Fruit fly (Drosophila melanogaster) whole organism, embryonic: ENCODE results near the gene CG4115.

Source experiments
- Atf-2 ChIP-seq: fragments of 200-800 bp; sonication (Bioruptor generic); optimal IDR thresholded peaks from 2 replicates; lab custom pipeline; 2016; ENCODE audit warnings: missing biosample characterization, missing genetic modification characterization
- Bteb2 ChIP-seq: fragments of 200-800 bp; sonication (Bioruptor generic); optimal IDR thresholded peaks from 2 replicates; lab custom pipeline; 2016; ENCODE audit warnings: missing biosample characterization, missing genetic modification characterization
- CG10267 ChIP-seq: fragments of 200-800 bp; sonication (Bioruptor generic); optimal IDR thresholded peaks from 2 replicates; lab custom pipeline; 2018; ENCODE audit warnings: missing biosample characterization, mild to moderate bottlenecking, missing genetic modification characterization, moderate library complexity
- CG10462 ChIP-seq: fragments of 200-800 bp; sonication (Bioruptor generic); optimal IDR thresholded peaks from 2 replicates; lab custom pipeline; 2016; ENCODE audit warnings: missing biosample characterization, missing genetic modification characterization
- CG12219 ChIP-seq: fragments of 200-800 bp; sonication (Bioruptor generic); optimal IDR thresholded peaks from 3 replicates; lab custom pipeline; 2018; ENCODE audit warnings: missing biosample characterization, mild to moderate bottlenecking, missing genetic modification characterization
- CG13424 ChIP-seq: fragments of 200-800 bp; sonication (Bioruptor generic); optimal IDR thresholded peaks from 2 replicates; lab custom pipeline; 2019; ENCODE audit warnings: missing biosample characterization, mild to moderate bottlenecking, missing genetic modification characterization, moderate library complexity
- CG13624 ChIP-seq: fragments of 200-800 bp; sonication (Bioruptor generic); optimal IDR thresholded peaks from 2 replicates; lab custom pipeline; 2016; ENCODE audit warnings: missing biosample characterization, missing genetic modification characterization
- CG16813 ChIP-seq: fragments of 200-800 bp; sonication (Bioruptor generic); IDR thresholded peaks from 3 replicates; pipeline ENCODE4 v1.3.6; 2022; ENCODE audit warnings: missing biosample characterization, missing genetic modification characterization; ENCODE audit not compliant: partially characterized antibody
- CG16815 ChIP-seq: fragments of 200-800 bp; sonication (Bioruptor generic); optimal IDR thresholded peaks from 3 replicates; lab custom pipeline; 2017; ENCODE audit warnings: missing biosample characterization, mild to moderate bottlenecking, missing genetic modification characterization
- CG17186 ChIP-seq: fragments of 200-800 bp; sonication (Bioruptor generic); optimal IDR thresholded peaks from 3 replicates; lab custom pipeline; 2017; ENCODE audit warnings: missing biosample characterization, missing genetic modification reagents, missing genetic modification characterization
- CG17385 ChIP-seq: fragments of 200-800 bp; sonication (Bioruptor generic); optimal IDR thresholded peaks from 3 replicates; lab custom pipeline; 2018; ENCODE audit warnings: missing biosample characterization, mild to moderate bottlenecking, missing genetic modification characterization
- CG1792 ChIP-seq: fragments of 200-800 bp; sonication (Bioruptor generic); optimal IDR thresholded peaks from 2 replicates; lab custom pipeline; 2016; ENCODE audit warnings: missing biosample characterization, missing genetic modification characterization
- CG2199 ChIP-seq: fragments of 200-800 bp; sonication (Bioruptor generic); IDR thresholded peaks from 3 replicates; pipeline ENCODE4 v1.3.6; 2022; ENCODE audit warnings: missing biosample characterization, missing genetic modification characterization
- CG2875 ChIP-seq: fragments of 200-800 bp; sonication (Bioruptor generic); optimal IDR thresholded peaks from 2 replicates; lab custom pipeline; 2017; ENCODE audit warnings: missing biosample characterization, mild to moderate bottlenecking, missing genetic modification characterization, missing genetic modification reagents
- CG34224 ChIP-seq: fragments of 200-800 bp; sonication (Bioruptor generic); IDR thresholded peaks from 3 replicates; pipeline ENCODE4 v1.3.6; 2022; ENCODE audit warnings: missing biosample characterization, missing genetic modification characterization; ENCODE audit not compliant: partially characterized antibody
- CG43689 ChIP-seq: fragments of 200-800 bp; sonication (Bioruptor generic); IDR thresholded peaks from 2 replicates; pipeline ENCODE4 v1.3.6; 2022; ENCODE audit warnings: missing biosample characterization, missing genetic modification characterization
- CG6272 ChIP-seq: fragments of 200-800 bp; sonication (Bioruptor generic); IDR thresholded peaks from 2 replicates; pipeline ENCODE4 v1.3.6; 2022; ENCODE audit warnings: missing biosample characterization, missing genetic modification characterization
- CG6654 ChIP-seq: fragments of 200-800 bp; sonication (Bioruptor generic); optimal IDR thresholded peaks from 2 replicates; lab custom pipeline; 2017; ENCODE audit warnings: missing biosample characterization, mild to moderate bottlenecking, missing genetic modification characterization
- CG7928 ChIP-seq: fragments of 200-800 bp; sonication (Bioruptor generic); optimal IDR thresholded peaks from 2 replicates; lab custom pipeline; 2017; ENCODE audit warnings: missing biosample characterization, mild to moderate bottlenecking, missing genetic modification characterization
- CG8089 ChIP-seq: fragments of 200-800 bp; sonication (Bioruptor generic); optimal IDR thresholded peaks from 3 replicates; lab custom pipeline; 2016; ENCODE audit warnings: missing biosample characterization, missing genetic modification characterization
- CG8924 ChIP-seq: fragments of 200-800 bp; optimal IDR thresholded peaks from 3 replicates; lab custom pipeline; 2019; ENCODE audit warnings: missing biosample characterization, mild to moderate bottlenecking, missing genetic modification characterization, moderate library complexity
- CG9437 ChIP-seq: fragments of 200-800 bp; sonication (Bioruptor generic); optimal IDR thresholded peaks from 2 replicates; lab custom pipeline; 2018; ENCODE audit warnings: missing biosample characterization, mild to moderate bottlenecking, missing genetic modification characterization
- Dek ChIP-seq: fragments of 200-800 bp; sonication (Bioruptor generic); optimal IDR thresholded peaks from 3 replicates; lab custom pipeline; 2019; ENCODE audit warnings: missing biosample characterization, mild to moderate bottlenecking, missing genetic modification characterization, moderate library complexity
- Gug ChIP-seq: fragments of 200-800 bp; sonication (Bioruptor generic); IDR thresholded peaks from 4 replicates; pipeline ENCODE4 v1.3.6; 2022; ENCODE audit warnings: missing biosample characterization, missing genetic modification characterization
- Hand ChIP-seq: fragments of 200-800 bp; sonication (Bioruptor generic); optimal IDR thresholded peaks from 2 replicates; lab custom pipeline; 2017; ENCODE audit warnings: mild to moderate bottlenecking, missing biosample characterization, missing genetic modification reagents, missing genetic modification characterization
- MBD-R2 ChIP-seq: fragments of 200-800 bp; sonication (Bioruptor generic); IDR thresholded peaks from 2 replicates; pipeline ENCODE4 v1.3.6; 2022; ENCODE audit warnings: missing biosample characterization, missing genetic modification characterization
- MTF-1 ChIP-seq: fragments of 200-800 bp; sonication (Bioruptor generic); optimal IDR thresholded peaks from 2 replicates; lab custom pipeline; 2018; ENCODE audit warnings: missing biosample characterization, mild to moderate bottlenecking, missing genetic modification characterization, borderline replicate concordance
- NfI ChIP-seq: fragments of 200-800 bp; sonication (Bioruptor generic); optimal IDR thresholded peaks from 3 replicates; lab custom pipeline; 2018; ENCODE audit warnings: missing biosample characterization, mild to moderate bottlenecking, missing genetic modification characterization, moderate library complexity
- Optix ChIP-seq: fragments of 200-800 bp; sonication (Bioruptor generic); IDR thresholded peaks from 3 replicates; pipeline ENCODE4 v1.3.6; 2022; ENCODE audit warnings: missing biosample characterization, missing genetic modification characterization
- ap ChIP-seq: fragments of 200-800 bp; sonication (Bioruptor generic); IDR thresholded peaks from 2 replicates; pipeline ENCODE4 v1.3.6; 2022; ENCODE audit warnings: missing biosample characterization, missing genetic modification characterization
- br ChIP-seq: fragments of >200 bp; optimal IDR thresholded peaks from 2 replicates; lab custom pipeline; 2017
- cg ChIP-seq: fragments of 200-800 bp; sonication (Bioruptor generic); optimal IDR thresholded peaks from 3 replicates; lab custom pipeline; 2019; ENCODE audit warnings: missing biosample characterization, mild to moderate bottlenecking, missing genetic modification characterization, moderate library complexity
- dmrt11E ChIP-seq: fragments of 200-800 bp; sonication (Bioruptor generic); optimal IDR thresholded peaks from 3 replicates; lab custom pipeline; 2018; ENCODE audit warnings: missing biosample characterization, mild to moderate bottlenecking, missing genetic modification characterization, moderate library complexity
- gce ChIP-seq: fragments of 200-800 bp; sonication (Bioruptor generic); IDR thresholded peaks from 3 replicates; pipeline ENCODE4 v1.3.6; 2022; ENCODE audit warnings: missing biosample characterization, missing genetic modification characterization
- gem ChIP-seq: fragments of 200-800 bp; sonication (Bioruptor generic); optimal IDR thresholded peaks from 2 replicates; lab custom pipeline; 2019; ENCODE audit warnings: missing biosample characterization, mild to moderate bottlenecking, missing genetic modification characterization, moderate library complexity
- ken ChIP-seq: fragments of 200-800 bp; sonication (Bioruptor generic); IDR thresholded peaks from 3 replicates; pipeline ENCODE4 v1.3.6; 2022; ENCODE audit warnings: missing biosample characterization, missing genetic modification characterization
- lab ChIP-seq: fragments of 200-800 bp; sonication (Bioruptor generic); optimal IDR thresholded peaks from 3 replicates; lab custom pipeline; 2017; ENCODE audit warnings: missing biosample characterization, missing genetic modification characterization, mild to moderate bottlenecking, moderate library complexity, missing genetic modification reagents
- p53 ChIP-seq: fragments of 200-800 bp; sonication (Bioruptor generic); optimal IDR thresholded peaks from 2 replicates; lab custom pipeline; 2016; ENCODE audit warnings: missing biosample characterization, missing genetic modification characterization
- pfk ChIP-seq: fragments of 200-800 bp; sonication (Bioruptor generic); optimal IDR thresholded peaks from 2 replicates; lab custom pipeline; 2018; ENCODE audit warnings: missing biosample characterization, mild to moderate bottlenecking, missing genetic modification characterization, moderate library complexity
- pho ChIP-seq: fragments of 200-800 bp; sonication (Bioruptor generic); optimal IDR thresholded peaks from 2 replicates; lab custom pipeline; 2016; ENCODE audit warnings: missing biosample characterization, missing genetic modification characterization
- pzg ChIP-seq: fragments of 200-800 bp; sonication (Bioruptor generic); optimal IDR thresholded peaks from 3 replicates; lab custom pipeline; 2018; ENCODE audit warnings: missing biosample characterization, mild to moderate bottlenecking, missing genetic modification characterization, moderate library complexity
- scrt ChIP-seq: fragments of 200-800 bp; sonication (Bioruptor generic); optimal IDR thresholded peaks from 2 replicates; lab custom pipeline; 2018; ENCODE audit warnings: missing biosample characterization, mild to moderate bottlenecking, missing genetic modification characterization, moderate library complexity
- slp2 ChIP-seq: fragments of 200-800 bp; sonication (Bioruptor generic); optimal IDR thresholded peaks from 2 replicates; lab custom pipeline; 2016; ENCODE audit warnings: missing biosample characterization, missing genetic modification characterization
- sna ChIP-seq: fragments of 200-800 bp; sonication (Bioruptor generic); IDR thresholded peaks from 2 replicates; pipeline ENCODE4 v1.3.6; 2022; ENCODE audit warnings: missing biosample characterization, missing genetic modification characterization; ENCODE audit not compliant: partially characterized antibody
- sob ChIP-seq: fragments of 200-800 bp; sonication (Bioruptor generic); IDR thresholded peaks from 2 replicates; pipeline ENCODE4 v1.3.6; 2022; ENCODE audit warnings: missing biosample characterization, missing genetic modification characterization
- sqz ChIP-seq: fragments of 200-800 bp; sonication (Bioruptor generic); optimal IDR thresholded peaks from 3 replicates; lab custom pipeline; 2018; ENCODE audit warnings: missing biosample characterization, mild to moderate bottlenecking, missing genetic modification characterization
- tna ChIP-seq: fragments of 200-800 bp; sonication (Bioruptor generic); IDR thresholded peaks from 2 replicates; pipeline ENCODE4 v1.3.6; 2022; ENCODE audit warnings: missing biosample characterization, missing genetic modification characterization; ENCODE audit not compliant: partially characterized antibody
- vfl ChIP-seq: fragments of 200-800 bp; sonication (Bioruptor generic); optimal IDR thresholded peaks from 2 replicates; lab custom pipeline; 2016; ENCODE audit warnings: missing biosample characterization, missing genetic modification characterization
- vvl ChIP-seq: fragments of 200-800 bp; sonication (Bioruptor generic); IDR thresholded peaks from 2 replicates; pipeline ENCODE4 v1.3.6; 2022; ENCODE audit warnings: missing biosample characterization, missing genetic modification characterization
- zfh2 ChIP-seq: fragments of 200-800 bp; sonication (Bioruptor generic); optimal IDR thresholded peaks from 2 replicates; lab custom pipeline; 2016; ENCODE audit warnings: missing biosample characterization, missing genetic modification characterization

The CG4115 gene

DNA sequence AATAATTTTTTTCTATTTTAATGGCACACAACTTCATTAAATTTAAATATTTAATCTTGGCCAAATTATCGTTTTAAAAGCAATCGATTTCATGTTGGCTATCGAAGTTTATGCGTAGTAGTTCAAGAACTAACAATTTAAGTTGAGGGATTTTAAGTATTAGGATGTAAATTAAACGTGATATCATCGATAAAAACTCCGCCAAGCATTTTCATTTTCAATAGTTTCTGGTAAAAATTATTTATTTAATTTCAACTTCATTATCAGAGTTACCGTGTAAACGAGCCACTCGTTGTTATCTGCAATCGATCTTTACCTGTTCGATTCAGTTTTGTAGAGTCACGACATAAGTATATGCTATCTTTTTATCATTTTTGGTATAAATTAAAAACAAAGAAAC is 43.1 kb downstream of the CG4115 start (continued):
- peak; percentile 80 for TF ChIP-seq p53
- TF ChIP-seq slp2 (GFP tag; lab: Kevin White, UChicago), result peak; percentile 93
- peak; percentile 87 for TF ChIP-seq zfh2 (GFP tag; lab: Kevin White, UChicago)
- peak; percentile 84 for TF ChIP-seq CG16815 (GFP tag; lab: Kevin White, UChicago)
- TF ChIP-seq sob, result peak; percentile 97
- TF ChIP-seq dmrt11E (tag; lab: Kevin White, UChicago), result peak; percentile 99
- TF ChIP-seq CG17385 (GFP tag; lab: Kevin White, UChicago), result peak; percentile 96
- TF ChIP-seq lab (GFP tag; lab: Kevin White, UChicago), result peak; percentile 98
- peak; percentile 76 for TF ChIP-seq pfk (GFP tag; lab: Kevin White, UChicago)
- TF ChIP-seq CG10267 (tag; lab: Kevin White, UChicago), result peak; percentile 100
- peak; percentile 88 for TF ChIP-seq CG7928
- peak; percentile 92 for TF ChIP-seq Hand
- peak; percentile 55; the same call in 1 of the 3 replicates for TF ChIP-seq CG34224 (GFP tag; lab: Robert Waterston, UW)
- TF ChIP-seq Gug, result peak; percentile 64; the same call in 2 of the 4 replicates
- TF ChIP-seq CG2199 (GFP tag; lab: Robert Waterston, UW), result peak; percentile 94
- TF ChIP-seq NfI (GFP tag; lab: Kevin White, UChicago), result peak; percentile 97
- TF ChIP-seq CG8089, result peak; percentile 88
- TF ChIP-seq Dek (tag; lab: Kevin White, UChicago), result peak; percentile 97
- no peak for TF ChIP-seq tna (GFP tag; lab: Robert Waterston, UW)
- peak; percentile 97 for TF ChIP-seq CG17186 (GFP tag; lab: Kevin White, UChicago)
- TF ChIP-seq CG2875, result peak; percentile 94
- peak; percentile 99 for TF ChIP-seq MTF-1 (GFP tag; lab: Kevin White, UChicago)
- TF ChIP-seq sqz (GFP tag; lab: Kevin White, UChicago), result peak; percentile 99
- peak; percentile 93 for TF ChIP-seq CG10462
- peak; percentile 97 for TF ChIP-seq gce
- peak; percentile 99 for TF ChIP-seq gem (tag; lab: Kevin White, UChicago)
- no peak for TF ChIP-seq sna (GFP tag; lab: Robert Waterston, UW)
- peak; percentile 91 for TF ChIP-seq pho (GFP tag; lab: Kevin White, UChicago)
- TF ChIP-seq CG9437 (GFP tag; lab: Kevin White, UChicago), result peak; percentile 92
- TF ChIP-seq CG16813 (GFP tag; lab: Robert Waterston, UW), result 0 out of 3 replicates have a peak, but pooled peaks have one; percentile 32
- peak; percentile 99 for TF ChIP-seq CG8924
- TF ChIP-seq CG13424 (tag; lab: Kevin White, UChicago), result peak; percentile 99
- TF ChIP-seq MBD-R2 (GFP tag; lab: Robert Waterston, UW), result peak; percentile 94
- peak; percentile 94 for TF ChIP-seq CG6654 (GFP tag; lab: Kevin White, UChicago)
- TF ChIP-seq pzg (GFP tag; lab: Kevin White, UChicago), result peak; percentile 46
- peak; percentile 96 for TF ChIP-seq ken (GFP tag; lab: Robert Waterston, UW)
- peak; percentile 90 for TF ChIP-seq Atf-2 (GFP tag; lab: Kevin White, UChicago)
- TF ChIP-seq br (lab: Kevin White, UChicago), result no peak
- TF ChIP-seq CG1792, result peak; percentile 97
- peak; percentile 99 for TF ChIP-seq scrt (GFP tag; lab: Kevin White, UChicago)
- TF ChIP-seq CG12219, result peak; percentile 98
- TF ChIP-seq CG13624 (GFP tag; lab: Kevin White, UChicago), result peak; percentile 96
- TF ChIP-seq cg (GFP tag; lab: Kevin White, UChicago), result no peak
- peak; percentile 86 for TF ChIP-seq Optix (GFP tag; lab: Robert Waterston, UW)
- peak; percentile 99 for TF ChIP-seq vvl
- TF ChIP-seq CG43689 (GFP tag; lab: Robert Waterston, UW), result peak; percentile 88
- TF ChIP-seq Bteb2 (GFP tag; lab: Kevin White, UChicago), result peak; percentile 96
- TF ChIP-seq vfl (GFP tag; lab: Kevin White, UChicago), result peak; percentile 93
- TF ChIP-seq ap, result peak; percentile 97
- TF ChIP-seq CG6272 (GFP tag; lab: Robert Waterston, UW), result peak; percentile 73
